Worm (Caenorhabditis elegans) whole organism, L1 larva: ENCODE results near the gene C02F4.4.

Source experiments
- C04F5.9 ChIP-seq: sonication (generic microtip); optimal IDR thresholded peaks from 2 replicates; lab custom pipeline; 2016; ENCODE audit warnings: missing genetic modification characterization, missing compliant biosample characterization
- C16A3.4 ChIP-seq: fragments of 150-350 bp; optimal IDR thresholded peaks from 2 replicates; lab custom pipeline; 2014; ENCODE audit warnings: missing biosample characterization, missing genetic modification characterization
- C34B4.2 ChIP-seq: sonication (generic microtip); optimal IDR thresholded peaks from 2 replicates; lab custom pipeline; 2017; ENCODE audit warnings: mild to moderate bottlenecking, missing genetic modification characterization, missing compliant biosample characterization
- Y116A8C.19 ChIP-seq: sonication (generic microtip); optimal IDR thresholded peaks from 2 replicates; lab custom pipeline; 2016; ENCODE audit warnings: missing compliant biosample characterization, missing genetic modification characterization, borderline replicate concordance
- alr-1 ChIP-seq: fragments of 200-800 bp; sonication (Bioruptor generic); optimal IDR thresholded peaks from 2 replicates; lab custom pipeline; 2018; ENCODE audit warnings: borderline replicate concordance, mild to moderate bottlenecking, missing genetic modification characterization, missing compliant biosample characterization
- aly-2 ChIP-seq: fragments of 150-350 bp; optimal IDR thresholded peaks from 2 replicates; lab custom pipeline; 2014; ENCODE audit warnings: missing biosample characterization, missing genetic modification characterization
- blmp-1 ChIP-seq: fragments of 150-350 bp; optimal IDR thresholded peaks from 2 replicates; lab custom pipeline; 2014; ENCODE audit warnings: missing biosample characterization, missing genetic modification characterization
- ceh-63 ChIP-seq: fragments of 200-800 bp; sonication (Bioruptor generic); optimal IDR thresholded peaks from 2 replicates; lab custom pipeline; 2018; ENCODE audit warnings: mild to moderate bottlenecking, missing genetic modification characterization, missing compliant biosample characterization
- ceh-8 ChIP-seq: fragments of 200-800 bp; sonication (Bioruptor generic); optimal IDR thresholded peaks from 2 replicates; lab custom pipeline; 2018; ENCODE audit warnings: mild to moderate bottlenecking, missing genetic modification characterization, moderate library complexity, missing compliant biosample characterization
- ceh-82 ChIP-seq, 3 experiments: fragments of 150-350 bp in 1 of 3; sonication (generic microtip) in 2 of 3; optimal IDR thresholded peaks; 2 replicates each; lab custom pipeline; 2014 to 2017; ENCODE audit warnings: missing biosample characterization in 3 of 3, missing genetic modification characterization in 3 of 3
- ceh-88 ChIP-seq: fragments of 200-800 bp; sonication (Bioruptor generic); IDR thresholded peaks from 2 replicates; pipeline ENCODE4 v1.3.6; 2022; ENCODE audit warnings: missing genetic modification characterization, missing compliant biosample characterization
- ceh-90 ChIP-seq: sonication (generic microtip); optimal IDR thresholded peaks from 2 replicates; lab custom pipeline; 2016; ENCODE audit warnings: missing genetic modification characterization, missing compliant biosample characterization
- ces-1 ChIP-seq: fragments of 150-350 bp; optimal IDR thresholded peaks from 2 replicates; lab custom pipeline; 2014; ENCODE audit warnings: missing biosample characterization, missing genetic modification reagents, missing genetic modification characterization
- dpl-1 ChIP-seq, 3 experiments: fragments of 150-350 bp in 2 of 3; sonication (generic microtip) in 1 of 3; optimal IDR thresholded peaks; 2 replicates each; lab custom pipeline; 2014 to 2017; ENCODE audit warnings: missing biosample characterization in 3 of 3, missing genetic modification characterization in 3 of 3, missing genetic modification reagents in 3 of 3
- dsc-1 ChIP-seq: sonication (generic microtip); optimal IDR thresholded peaks from 2 replicates; lab custom pipeline; 2016; ENCODE audit warnings: mild to moderate bottlenecking, missing genetic modification characterization, missing compliant biosample characterization
- egl-13 ChIP-seq: sonication (generic microtip); optimal IDR thresholded peaks from 2 replicates; lab custom pipeline; 2016; ENCODE audit warnings: missing genotype, missing genetic modification reagents, missing genetic modification characterization, missing compliant biosample characterization
- egl-27 ChIP-seq, 2 experiments: fragments of 150-350 bp in 1 of 2; sonication (generic microtip); optimal IDR thresholded peaks; 3 replicates each; lab custom pipeline; 2017 to 2018; ENCODE audit warnings: missing biosample characterization in 2 of 2, missing genetic modification characterization in 2 of 2, missing genetic modification reagents in 2 of 2
- elt-2 ChIP-seq: sonication (generic microtip); optimal IDR thresholded peaks from 2 replicates; lab custom pipeline; 2016; ENCODE audit warnings: missing genetic modification characterization, mild to moderate bottlenecking, inconsistent platforms, missing compliant biosample characterization, missing genetic modification reagents
- ets-5 ChIP-seq: fragments of 200-800 bp; sonication (Bioruptor generic); IDR thresholded peaks from 2 replicates; pipeline ENCODE4 v1.3.6; 2022; ENCODE audit warnings: missing genetic modification characterization, missing compliant biosample characterization
- fkh-10 ChIP-seq: sonication (generic microtip); optimal IDR thresholded peaks from 2 replicates; lab custom pipeline; 2017; ENCODE audit warnings: missing biosample characterization, missing genetic modification reagents, missing genetic modification characterization
- fkh-4 ChIP-seq: sonication (generic microtip); optimal IDR thresholded peaks from 2 replicates; lab custom pipeline; 2016; ENCODE audit warnings: missing compliant biosample characterization, missing genetic modification characterization, borderline replicate concordance
- fos-1 ChIP-seq: fragments of 150-350 bp; optimal IDR thresholded peaks from 2 replicates; lab custom pipeline; 2014; ENCODE audit warnings: missing biosample characterization, missing genetic modification characterization
- hlh-17 ChIP-seq: fragments of 200-800 bp; sonication (Bioruptor generic); optimal IDR thresholded peaks from 2 replicates; lab custom pipeline; 2018; ENCODE audit warnings: missing genetic modification characterization, mild to moderate bottlenecking, missing compliant biosample characterization, moderate library complexity, borderline replicate concordance
- irx-1 ChIP-seq: sonication (generic microtip); optimal IDR thresholded peaks from 2 replicates; lab custom pipeline; 2016; ENCODE audit warnings: missing genetic modification characterization, missing compliant biosample characterization
- isw-1 ChIP-seq: fragments of 200-800 bp; sonication (Bioruptor generic); IDR thresholded peaks from 2 replicates; pipeline ENCODE4 v1.3.6; 2022; ENCODE audit warnings: missing genetic modification characterization, missing compliant biosample characterization
- lin-14 ChIP-seq: fragments of 200-800 bp; sonication (Bioruptor generic); optimal IDR thresholded peaks from 2 replicates; lab custom pipeline; 2018; ENCODE audit warnings: mild to moderate bottlenecking, missing genetic modification characterization, moderate library complexity, missing compliant biosample characterization
- lin-15B ChIP-seq: fragments of 150-350 bp; sonication (generic microtip); optimal IDR thresholded peaks from 3 replicates; lab custom pipeline; 2014; ENCODE audit warnings: missing biosample characterization, missing genetic modification characterization
- mab-9 ChIP-seq: fragments of 200-800 bp; sonication (Bioruptor generic); IDR thresholded peaks from 2 replicates; pipeline ENCODE4 v1.3.6; 2022; ENCODE audit warnings: missing genetic modification reagents, missing genetic modification characterization, missing compliant biosample characterization
- mdl-1 ChIP-seq, 2 experiments: fragments of 150-350 bp; optimal IDR thresholded peaks; 2 replicates each; lab custom pipeline; 2014 to 2017; ENCODE audit warnings: missing biosample characterization in 2 of 2, missing genetic modification characterization in 2 of 2, inconsistent platforms in 1 of 2
- mep-1 ChIP-seq: fragments of 150-350 bp; optimal IDR thresholded peaks from 2 replicates; lab custom pipeline; 2014; ENCODE audit warnings: missing biosample characterization, missing genetic modification characterization
- nhr-11 ChIP-seq: fragments of 150-350 bp; optimal IDR thresholded peaks from 2 replicates; lab custom pipeline; 2014; ENCODE audit warnings: missing biosample characterization, missing genetic modification characterization
- nhr-19 ChIP-seq: fragments of 200-800 bp; sonication (Bioruptor generic); conservative IDR thresholded peaks from 2 replicates; pipeline ENCODE4 v1.3.6; 2022; ENCODE audit warnings: missing genetic modification characterization, missing compliant biosample characterization
- nhr-20 ChIP-seq: sonication (generic microtip); optimal IDR thresholded peaks from 2 replicates; lab custom pipeline; 2016; ENCODE audit warnings: mild to moderate bottlenecking, missing genetic modification characterization, missing compliant biosample characterization
- nhr-237 ChIP-seq: fragments of 150-350 bp; optimal IDR thresholded peaks from 2 replicates; lab custom pipeline; 2014; ENCODE audit warnings: missing biosample characterization, missing genetic modification characterization
- nhr-28 ChIP-seq: fragments of 150-350 bp; optimal IDR thresholded peaks from 2 replicates; lab custom pipeline; 2014; ENCODE audit warnings: missing biosample characterization, missing genetic modification characterization
- nhr-71 ChIP-seq: sonication (generic microtip); optimal IDR thresholded peaks from 2 replicates; lab custom pipeline; 2016; ENCODE audit warnings: mild to moderate bottlenecking, missing genetic modification characterization, moderate library complexity, missing compliant biosample characterization
- nhr-76 ChIP-seq: sonication (generic microtip); optimal IDR thresholded peaks from 2 replicates; lab custom pipeline; 2017; ENCODE audit warnings: missing biosample characterization, missing genetic modification characterization
- pax-3 ChIP-seq: fragments of 200-800 bp; sonication (Bioruptor generic); optimal IDR thresholded peaks from 2 replicates; lab custom pipeline; 2018; ENCODE audit warnings: mild to moderate bottlenecking, missing genetic modification characterization, moderate library complexity, missing compliant biosample characterization
- pqm-1 ChIP-seq: sonication (generic microtip); optimal IDR thresholded peaks from 3 replicates; lab custom pipeline; 2017; ENCODE audit warnings: missing biosample characterization, missing genetic modification characterization
- rnt-1 ChIP-seq: sonication (generic microtip); optimal IDR thresholded peaks from 2 replicates; lab custom pipeline; 2016; ENCODE audit warnings: mild to moderate bottlenecking, missing genetic modification characterization, moderate library complexity, missing compliant biosample characterization
- skn-1 ChIP-seq: fragments of 150-350 bp; optimal IDR thresholded peaks from 2 replicates; lab custom pipeline; 2014; ENCODE audit warnings: missing biosample characterization, missing genetic modification characterization
- snpc-4 ChIP-seq: fragments of 150-350 bp; optimal IDR thresholded peaks from 2 replicates; lab custom pipeline; 2014; ENCODE audit warnings: missing biosample characterization, missing genetic modification characterization
- snu-23 ChIP-seq: sonication (generic microtip); optimal IDR thresholded peaks from 2 replicates; lab custom pipeline; 2016; ENCODE audit warnings: missing genetic modification characterization, missing compliant biosample characterization
- sptf-1 ChIP-seq: fragments of 150-350 bp; optimal IDR thresholded peaks from 2 replicates; lab custom pipeline; 2014; ENCODE audit warnings: missing biosample characterization, missing genetic modification characterization
- sup-37 ChIP-seq: fragments of 200-800 bp; sonication (Bioruptor generic); optimal IDR thresholded peaks from 2 replicates; lab custom pipeline; 2018; ENCODE audit warnings: mild to moderate bottlenecking, missing genetic modification characterization, missing compliant biosample characterization
- tbx-2 ChIP-seq: sonication (generic microtip); optimal IDR thresholded peaks from 2 replicates; lab custom pipeline; 2016; ENCODE audit warnings: missing genetic modification characterization, missing compliant biosample characterization
- tlp-1 ChIP-seq: fragments of 150-350 bp; optimal IDR thresholded peaks from 2 replicates; lab custom pipeline; 2014; ENCODE audit warnings: missing biosample characterization, missing genetic modification characterization
- unc-130 ChIP-seq: fragments of 150-350 bp; optimal IDR thresholded peaks from 2 replicates; lab custom pipeline; 2017; ENCODE audit warnings: missing biosample characterization, missing genetic modification characterization, inconsistent platforms
- unc-86 ChIP-seq: sonication (generic microtip); optimal IDR thresholded peaks from 2 replicates; lab custom pipeline; 2016; ENCODE audit warnings: missing genetic modification characterization, missing compliant biosample characterization
- vab-15 ChIP-seq: sonication (generic microtip); optimal IDR thresholded peaks from 2 replicates; lab custom pipeline; 2017; ENCODE audit warnings: missing genotype, mild to moderate bottlenecking, missing genetic modification characterization, missing compliant biosample characterization
- xbp-1 ChIP-seq: sonication (generic microtip); optimal IDR thresholded peaks from 2 replicates; lab custom pipeline; 2016; ENCODE audit warnings: missing genetic modification characterization, missing compliant biosample characterization
- zip-4 ChIP-seq: fragments of 200-800 bp; sonication (Bioruptor generic); optimal IDR thresholded peaks from 2 replicates; lab custom pipeline; 2018; ENCODE audit warnings: mild to moderate bottlenecking, missing genetic modification characterization, moderate library complexity, missing compliant biosample characterization
- ztf-11 ChIP-seq, 2 experiments: sonication (generic microtip); optimal IDR thresholded peaks; 2 replicates each; lab custom pipeline; 2016 to 2017; ENCODE audit warnings: missing genetic modification characterization in 2 of 2, missing biosample characterization in 1 of 2, missing compliant biosample characterization in 1 of 2

The C02F4.4 gene

ce11 chrIV:10502345-10502744, 12.7 kb downstream of the C02F4.4 start (continued):
- peak; percentile 6 for TF ChIP-seq nhr-237 (tag; lab: Kevin White, UChicago)
- TF ChIP-seq C16A3.4 (tag; lab: Kevin White, UChicago) = peak; percentile 29
- peak; percentile 32 for TF ChIP-seq nhr-20 (tag; lab: Kevin White, UChicago)
- TF ChIP-seq nhr-19 (GFP tag; lab: Robert Waterston, UW) = peak; percentile 50
- TF ChIP-seq fkh-4 (tag; lab: Kevin White, UChicago) = no peak
- no peak for TF ChIP-seq skn-1
- TF ChIP-seq mep-1 = peak; percentile 40
- TF ChIP-seq C04F5.9 (tag; lab: Kevin White, UChicago) = no peak
- peak; percentile 75 for TF ChIP-seq lin-14 (GFP tag; lab: Kevin White, UChicago)
- TF ChIP-seq ces-1 (GFP tag; lab: Kevin White, UChicago) = no peak
- TF ChIP-seq lin-15B = no peak
- no peak for TF ChIP-seq dpl-1 (GFP tag; optimal IDR thresholded peaks at IDR 0.05; lab: Kevin White, UChicago)
- peak; percentile 47 for TF ChIP-seq snu-23 (GFP tag; lab: Kevin White, UChicago)
- no peak for TF ChIP-seq unc-130 (tag; lab: Kevin White, UChicago)
- TF ChIP-seq mdl-1 (tag; optimal IDR thresholded peaks at IDR 0.05; lab: Kevin White, UChicago) = peak in 1 of 2 experiments; percentile 64
- TF ChIP-seq ceh-88 (GFP tag; lab: Robert Waterston, UW) = no peak
- TF ChIP-seq fkh-10 (GFP tag; lab: Kevin White, UChicago) = no peak
- no peak for TF ChIP-seq vab-15 (tag; lab: Kevin White, UChicago)
- peak; percentile 68 for TF ChIP-seq rnt-1
- peak; percentile 9 for TF ChIP-seq dsc-1 (tag; lab: Kevin White, UChicago)
- no peak for TF ChIP-seq ceh-8 (GFP tag; lab: Kevin White, UChicago)
- no peak for TF ChIP-seq pqm-1 (tag; lab: Kevin White, UChicago)
- TF ChIP-seq sup-37 = no peak
- no peak for TF ChIP-seq ceh-63 (GFP tag; lab: Kevin White, UChicago)
- no peak for TF ChIP-seq zip-4
- no peak for TF ChIP-seq unc-86
- peak; percentile 76 for TF ChIP-seq nhr-71 (tag; lab: Kevin White, UChicago)
- TF ChIP-seq ets-5 = no peak
- peak; percentile 48 for TF ChIP-seq pax-3 (tag; lab: Kevin White, UChicago)
- TF ChIP-seq mab-9 = no peak
- no peak for TF ChIP-seq tbx-2 (tag; lab: Kevin White, UChicago)
- no peak for TF ChIP-seq aly-2 (tag; lab: Kevin White, UChicago)
- no peak for TF ChIP-seq sptf-1 (tag; lab: Kevin White, UChicago)
- TF ChIP-seq ceh-90 = no peak
- TF ChIP-seq tlp-1 = no peak
- TF ChIP-seq C34B4.2 = no peak
- TF ChIP-seq elt-2 (tag; lab: Kevin White, UChicago) = peak; percentile 73
- TF ChIP-seq isw-1 = no peak
- no peak for TF ChIP-seq ztf-11 (tag; optimal IDR thresholded peaks at IDR 0.05; lab: Kevin White, UChicago)
- TF ChIP-seq xbp-1 (tag; lab: Kevin White, UChicago) = no peak
- no peak for TF ChIP-seq egl-27 (tag; optimal IDR thresholded peaks at IDR 0.05; lab: Kevin White, UChicago)
- TF ChIP-seq alr-1 (tag; lab: Kevin White, UChicago) = no peak
- TF ChIP-seq Y116A8C.19 (tag; lab: Kevin White, UChicago) = no peak
- TF ChIP-seq nhr-76 (tag; lab: Kevin White, UChicago) = no peak
- no peak for TF ChIP-seq nhr-11 (tag; lab: Kevin White, UChicago)
- TF ChIP-seq blmp-1 (tag; lab: Kevin White, UChicago) = no peak
- TF ChIP-seq egl-13 = no peak
- TF ChIP-seq nhr-28 = no peak
- TF ChIP-seq fos-1 (tag; lab: Kevin White, UChicago) = no peak
- TF ChIP-seq ceh-82 (tag; optimal IDR thresholded peaks at IDR 0.05; lab: Kevin White, UChicago) = no peak
- no peak for TF ChIP-seq hlh-17 (GFP tag; lab: Kevin White, UChicago)
- no peak for TF ChIP-seq snpc-4
- TF ChIP-seq irx-1 (tag; lab: Kevin White, UChicago) = peak; percentile 31
